Worm (Caenorhabditis elegans) whole organism, young adult: ENCODE results near the gene srbc-10.

Experiments used
- F10E7.11 ChIP-seq: sonication (generic microtip); optimal IDR thresholded peaks from 2 replicates; lab custom pipeline; 2017; ENCODE audit warnings: mild to moderate bottlenecking, missing genetic modification characterization, moderate library complexity, missing compliant biosample characterization
- F37B4.10 ChIP-seq: fragments of 200-800 bp; sonication (Bioruptor generic); IDR thresholded peaks from 2 replicates; pipeline ENCODE4 v1.3.6; 2022; ENCODE audit warnings: missing genetic modification characterization, missing compliant biosample characterization
- F39B2.1 ChIP-seq: fragments of 200-800 bp; sonication (Bioruptor generic); IDR thresholded peaks from 2 replicates; pipeline ENCODE4 v1.3.6; 2022; ENCODE audit warnings: missing genetic modification reagents, missing genetic modification characterization, missing compliant biosample characterization
- F57A8.1 ChIP-seq: fragments of 200-800 bp; sonication (Bioruptor generic); optimal IDR thresholded peaks from 2 replicates; lab custom pipeline; 2018; ENCODE audit warnings: mild to moderate bottlenecking, missing genetic modification characterization, moderate library complexity, missing compliant biosample characterization
- K12H6.12 ChIP-seq: fragments of 200-800 bp; sonication (Bioruptor generic); optimal IDR thresholded peaks from 2 replicates; lab custom pipeline; 2018; ENCODE audit warnings: mild to moderate bottlenecking, missing genetic modification characterization, missing compliant biosample characterization
- Y67H2A.10 ChIP-seq: fragments of 200-800 bp; sonication (Bioruptor generic); conservative IDR thresholded peaks from 2 replicates; pipeline ENCODE4 v1.3.6; 2022; ENCODE audit warnings: missing genetic modification reagents, missing genetic modification characterization, missing compliant biosample characterization
- Y95B8A.8 ChIP-seq: fragments of 200-800 bp; sonication (Bioruptor generic); IDR thresholded peaks from 2 replicates; pipeline ENCODE4 v1.3.6; 2022; ENCODE audit warnings: missing genetic modification reagents, missing genetic modification characterization, missing compliant biosample characterization
- ama-1 ChIP-seq, 3 experiments: fragments of 150-350 bp in 1 of 3; sonication (generic microtip) in 2 of 3; optimal IDR thresholded peaks; 2 replicates each; lab custom pipeline; 2014 to 2018; ENCODE audit warnings: missing biosample characterization in 2 of 3, missing genetic modification characterization in 2 of 3, missing genetic modification reagents in 2 of 3
- aptf-2 ChIP-seq: fragments of 200-800 bp; sonication (Bioruptor generic); conservative IDR thresholded peaks from 2 replicates; pipeline ENCODE4 v1.3.6; 2022; ENCODE audit warnings: missing genetic modification reagents, missing genetic modification characterization, missing compliant biosample characterization
- athp-1 ChIP-seq: sonication (generic microtip); optimal IDR thresholded peaks from 2 replicates; lab custom pipeline; 2017; ENCODE audit warnings: mild to moderate bottlenecking, missing genetic modification characterization, missing compliant biosample characterization
- attf-3 ChIP-seq: fragments of 200-800 bp; sonication (Bioruptor generic); conservative IDR thresholded peaks from 2 replicates; pipeline ENCODE4 v1.3.6; 2022; ENCODE audit warnings: missing genetic modification reagents, missing genetic modification characterization, missing compliant biosample characterization
- attf-5 ChIP-seq: fragments of 200-800 bp; sonication (Bioruptor generic); optimal IDR thresholded peaks from 2 replicates; lab custom pipeline; 2018; ENCODE audit warnings: mild to moderate bottlenecking, missing genetic modification characterization, missing compliant biosample characterization
- attf-6 ChIP-seq: fragments of 200-800 bp; sonication (Bioruptor generic); IDR thresholded peaks from 2 replicates; pipeline ENCODE4 v1.3.6; 2022; ENCODE audit warnings: missing genetic modification reagents, missing genetic modification characterization, missing compliant biosample characterization
- bed-1 ChIP-seq: fragments of 200-800 bp; sonication (Bioruptor generic); IDR thresholded peaks from 2 replicates; pipeline ENCODE4 v1.3.6; 2022; ENCODE audit warnings: missing genetic modification reagents, missing genetic modification characterization, missing compliant biosample characterization
- bed-2 ChIP-seq: fragments of 200-800 bp; sonication (Bioruptor generic); IDR thresholded peaks from 2 replicates; pipeline ENCODE4 v1.3.6; 2022; ENCODE audit warnings: missing genetic modification reagents, missing genetic modification characterization, missing compliant biosample characterization
- cebp-1 ChIP-seq, 2 experiments: fragments of 200-800 bp in 1 of 2; sonication (Bioruptor generic) in 1 of 2; sonication (generic microtip) in 1 of 2; IDR thresholded peaks in 1 of 2; optimal IDR thresholded peaks in 1 of 2; 2 replicates each; pipeline versions ENCODE4 v1.3.6 to Lab custom; 2017 to 2022; ENCODE audit warnings: missing compliant biosample characterization in 2 of 2, missing genetic modification characterization in 2 of 2, mild to moderate bottlenecking in 1 of 2, missing genetic modification reagents in 1 of 2, moderate library complexity in 1 of 2
- dpl-1 ChIP-seq: fragments of 150-350 bp; optimal IDR thresholded peaks from 2 replicates; lab custom pipeline; 2014; ENCODE audit warnings: missing biosample characterization, missing genetic modification reagents, missing genetic modification characterization
- egl-18 ChIP-seq: fragments of 200-800 bp; sonication (Bioruptor generic); IDR thresholded peaks from 2 replicates; pipeline ENCODE4 v1.3.6; 2022; ENCODE audit warnings: missing genetic modification reagents, missing genetic modification characterization, missing compliant biosample characterization
- egrh-3 ChIP-seq: fragments of 200-800 bp; sonication (Bioruptor generic); IDR thresholded peaks from 2 replicates; pipeline ENCODE4 v1.3.6; 2022; ENCODE audit warnings: missing genetic modification reagents, missing genetic modification characterization, missing compliant biosample characterization
- ekl-4 ChIP-seq: fragments of 200-800 bp; sonication (Bioruptor generic); IDR thresholded peaks from 2 replicates; pipeline ENCODE4 v1.3.6; 2022; ENCODE audit warnings: missing genetic modification reagents, missing genetic modification characterization, missing compliant biosample characterization
- ets-4 ChIP-seq: fragments of 200-800 bp; sonication (Bioruptor generic); optimal IDR thresholded peaks from 2 replicates; lab custom pipeline; 2018; ENCODE audit warnings: mild to moderate bottlenecking, missing genetic modification characterization, missing compliant biosample characterization
- hmg-20 ChIP-seq: fragments of 200-800 bp; sonication (Bioruptor generic); IDR thresholded peaks from 2 replicates; pipeline ENCODE4 v1.3.6; 2022; ENCODE audit warnings: missing genetic modification reagents, missing genetic modification characterization, missing compliant biosample characterization
- madf-3 ChIP-seq: fragments of 200-800 bp; sonication (Bioruptor generic); IDR thresholded peaks from 2 replicates; pipeline ENCODE4 v1.3.6; 2022; ENCODE audit warnings: missing genetic modification reagents, missing genetic modification characterization, missing compliant biosample characterization
- madf-8 ChIP-seq: fragments of 200-800 bp; sonication (Bioruptor generic); conservative IDR thresholded peaks from 2 replicates; pipeline ENCODE4 v1.3.6; 2022; ENCODE audit warnings: missing genetic modification reagents, missing genetic modification characterization, missing compliant biosample characterization
- pbrm-1 ChIP-seq: fragments of 200-800 bp; sonication (Bioruptor generic); IDR thresholded peaks from 2 replicates; pipeline ENCODE4 v1.3.6; 2022; ENCODE audit warnings: missing genetic modification reagents, missing genetic modification characterization, missing compliant biosample characterization
- rcor-1 ChIP-seq: fragments of 200-800 bp; sonication (Bioruptor generic); IDR thresholded peaks from 2 replicates; pipeline ENCODE4 v1.3.6; 2022; ENCODE audit warnings: missing genetic modification reagents, missing genetic modification characterization, missing compliant biosample characterization
- sea-2 ChIP-seq: fragments of 200-800 bp; sonication (Bioruptor generic); IDR thresholded peaks from 2 replicates; pipeline ENCODE4 v1.3.6; 2022; ENCODE audit warnings: missing genetic modification characterization, missing compliant biosample characterization
- snpc-1.3 ChIP-seq: sonication (generic microtip); optimal IDR thresholded peaks from 2 replicates; lab custom pipeline; 2017; ENCODE audit warnings: missing genetic modification characterization, mild to moderate bottlenecking, missing compliant biosample characterization, antibody characterized with exemption, moderate library complexity, missing genotype, missing genetic modification reagents; ENCODE audit not compliant: insufficient read depth
- somi-1 ChIP-seq: fragments of 200-800 bp; sonication (Bioruptor generic); optimal IDR thresholded peaks from 2 replicates; lab custom pipeline; 2018; ENCODE audit warnings: mild to moderate bottlenecking, missing genetic modification characterization, missing compliant biosample characterization
- unc-62 ChIP-seq: fragments of 150-350 bp; optimal IDR thresholded peaks from 2 replicates; lab custom pipeline; 2014; ENCODE audit warnings: missing biosample characterization, missing genetic modification reagents, missing genetic modification characterization
- xnd-1 ChIP-seq: sonication (generic microtip); optimal IDR thresholded peaks from 2 replicates; lab custom pipeline; 2016; ENCODE audit warnings: missing genotype, missing genetic modification reagents, missing genetic modification characterization, missing compliant biosample characterization
- ztf-25 ChIP-seq: fragments of 200-800 bp; sonication (Bioruptor generic); IDR thresholded peaks from 2 replicates; pipeline ENCODE4 v1.3.6; 2022; ENCODE audit warnings: missing genetic modification reagents, missing genetic modification characterization, missing compliant biosample characterization
- ztf-28 ChIP-seq: fragments of 200-800 bp; sonication (Bioruptor generic); IDR thresholded peaks from 2 replicates; pipeline ENCODE4 v1.3.6; 2022; ENCODE audit warnings: missing genetic modification reagents, missing genetic modification characterization, missing compliant biosample characterization
- ztf-6 ChIP-seq: fragments of 200-800 bp; sonication (Bioruptor generic); IDR thresholded peaks from 2 replicates; pipeline ENCODE4 v1.3.6; 2022; ENCODE audit warnings: missing genetic modification reagents, missing genetic modification characterization, missing compliant biosample characterization

srbc-10 gene

ce11 chrV:7449303-7449827 is 43.5 kb downstream of the srbc-10 start, which contains the start of gene try-12:
Gene try-12 (plus strand): TSS chrV:7449353.
- TF ChIP-seq rcor-1 (no peak), dpl-1 (no peak), athp-1 (tag; lab: Kevin White, UChicago) (no peak), xnd-1 (tag; lab: Kevin White, UChicago) (no peak), K12H6.12 (tag; lab: Kevin White, UChicago) (no peak), pbrm-1 (GFP tag; lab: Robert Waterston, UW) (no peak), sea-2 (GFP tag; lab: Robert Waterston, UW) (no peak), attf-5 (GFP tag; lab: Kevin White, UChicago) (no peak), hmg-20 (no peak), F10E7.11 (tag; lab: Kevin White, UChicago) (no peak), madf-8 (no peak), somi-1 (GFP tag; lab: Kevin White, UChicago) (no peak), attf-6 (GFP tag; lab: Robert Waterston, UW) (no peak), Y95B8A.8 (GFP tag; lab: Robert Waterston, UW) (no peak), ama-1 (optimal IDR thresholded peaks at IDR 0.05; lab: Kevin White, UChicago) (no peak), ama-1 (GFP tag; optimal IDR thresholded peaks at IDR 0.05; lab: Kevin White, UChicago) (no peak), aptf-2 (no peak), F57A8.1 (GFP tag; lab: Kevin White, UChicago) (no peak), ets-4 (GFP tag; lab: Kevin White, UChicago) (no peak), madf-3 (GFP tag; lab: Robert Waterston, UW) (no peak), unc-62 (GFP tag; lab: Kevin White, UChicago) (no peak)

ce11 chrV:7446965-7447364 is 45.9 kb downstream of the srbc-10 start, which contains the start of gene F25E5.5:
Gene F25E5.5 (plus strand): TSS chrV:7447265.
- TF ChIP-seq snpc-1.3 (tag; lab: Kevin White, UChicago) (no peak), cebp-1 (GFP tag; IDR thresholded peaks at IDR 0.05; lab: Robert Waterston, UW) (no peak), cebp-1 (tag; optimal IDR thresholded peaks at IDR 0.05; lab: Kevin White, UChicago) (peak; percentile 4)

- peak; percentile 65; the same call in 1 of the 2 replicates for TF ChIP-seq madf-3 (GFP tag; lab: Robert Waterston, UW)
- TF ChIP-seq egrh-3 (GFP tag; lab: Robert Waterston, UW): peak; percentile 55
These were observed 48.5 kb downstream of the srbc-10 start, which contains the start of gene nhr-141 for ce11 chrV:7444331-7444730. Gene nhr-141 (plus strand): TSS chrV:7444661.

- TF ChIP-seq Y67H2A.10 (GFP tag; lab: Robert Waterston, UW): peak; percentile 19; the same call in 1 of the 2 replicates
- TF ChIP-seq pbrm-1 (GFP tag; lab: Robert Waterston, UW): 0 out of 2 replicates have a peak, but pooled peaks have one; percentile 34
- peak; percentile 9; the same call in 1 of the 2 replicates for TF ChIP-seq bed-2
- peak; percentile 21; the same call in 1 of the 2 replicates for TF ChIP-seq ekl-4
- 0 out of 2 replicates have a peak, but pooled peaks have one; percentile 20 for TF ChIP-seq bed-1 (GFP tag; lab: Robert Waterston, UW)
- TF ChIP-seq sea-2 (GFP tag; lab: Robert Waterston, UW): 0 out of 2 replicates have a peak, but pooled peaks have one; percentile 33
- 0 out of 2 replicates have a peak, but pooled peaks have one; percentile 75 for TF ChIP-seq ztf-25 (GFP tag; lab: Robert Waterston, UW)
- peak; percentile 62 for TF ChIP-seq attf-3 (GFP tag; lab: Robert Waterston, UW)
- TF ChIP-seq F37B4.10 (GFP tag; lab: Robert Waterston, UW): peak; percentile 94; the same call in 1 of the 2 replicates
- 0 out of 2 replicates have a peak, but pooled peaks have one; percentile 51 for TF ChIP-seq F39B2.1 (GFP tag; lab: Robert Waterston, UW)
- peak; percentile 88 for TF ChIP-seq egrh-3 (GFP tag; lab: Robert Waterston, UW)
- 0 out of 2 replicates have a peak, but pooled peaks have one; percentile 35 for TF ChIP-seq ztf-6 (GFP tag; lab: Robert Waterston, UW)
- 0 out of 2 replicates have a peak, but pooled peaks have one; percentile 53 for TF ChIP-seq egl-18 (GFP tag; lab: Robert Waterston, UW)
- 0 out of 2 replicates have a peak, but pooled peaks have one; percentile 43 for TF ChIP-seq ztf-28 (GFP tag; lab: Robert Waterston, UW)
- TF ChIP-seq, all 124 proteins: peak for 14; not testable (repeated sequence) for 110
These were observed 49.3 kb downstream of the srbc-10 start for ce11 chrV:7443480-7443879.
